Fruit fly (Drosophila melanogaster) whole organism, wandering third instar larva: Measurements from ENCODE around the gene CG9459.

ENCODE experiments used
- Abd-B ChIP-seq: fragments of >200 bp; optimal IDR thresholded peaks from 2 replicates; lab custom pipeline; 2017; ENCODE audit warnings: missing biosample characterization, missing genetic modification characterization
- CG32264 ChIP-seq: fragments of 200-800 bp; sonication (Bioruptor generic); optimal IDR thresholded peaks from 2 replicates; lab custom pipeline; 2016; ENCODE audit warnings: missing biosample characterization, missing genetic modification characterization
- CrebA ChIP-seq: fragments of 200-800 bp; sonication (Bioruptor generic); optimal IDR thresholded peaks from 2 replicates; lab custom pipeline; 2016; ENCODE audit warnings: missing biosample characterization, mild to moderate bottlenecking, missing genetic modification characterization, borderline replicate concordance
- Dfd ChIP-seq: fragments of >200 bp; optimal IDR thresholded peaks from 2 replicates; lab custom pipeline; 2017; ENCODE audit warnings: missing biosample characterization, missing genetic modification characterization
- Dif ChIP-seq: fragments of 200-275, 200-300 bp; sonication (Bioruptor generic); optimal IDR thresholded peaks from 2 replicates; lab custom pipeline; 2018; ENCODE audit warnings: missing biosample characterization, missing genetic modification characterization; ENCODE audit not compliant: partially characterized antibody
- GATAd ChIP-seq: sonication (Bioruptor generic); optimal IDR thresholded peaks from 2 replicates; lab custom pipeline; 2016; ENCODE audit warnings: missing biosample characterization, missing genetic modification characterization
- HLH106 ChIP-seq: fragments of 200-800 bp; optimal IDR thresholded peaks from 3 replicates; lab custom pipeline; 2019; ENCODE audit warnings: missing biosample characterization, mild to moderate bottlenecking, missing genetic modification characterization, moderate library complexity
- Hnf4 ChIP-seq: fragments of 200-800 bp; sonication (Bioruptor generic); optimal IDR thresholded peaks from 2 replicates; lab custom pipeline; 2016; ENCODE audit warnings: missing biosample characterization, mild to moderate bottlenecking, missing genetic modification characterization
- Hr78 ChIP-seq: fragments of >200 bp; optimal IDR thresholded peaks from 2 replicates; lab custom pipeline; 2017; ENCODE audit warnings: missing biosample characterization, missing genetic modification characterization
- Hr83 ChIP-seq: fragments of 200-300 bp; sonication (Bioruptor generic); optimal IDR thresholded peaks from 2 replicates; lab custom pipeline; 2016; ENCODE audit warnings: missing biosample characterization, mild to moderate bottlenecking, missing genetic modification characterization, moderate library complexity; ENCODE audit not compliant: poor library complexity, severe bottlenecking
- Mio ChIP-seq: sonication (Bioruptor generic); optimal IDR thresholded peaks from 2 replicates; lab custom pipeline; 2016; ENCODE audit warnings: missing biosample characterization, missing genetic modification characterization
- Myc ChIP-seq: fragments of >200 bp; optimal IDR thresholded peaks from 2 replicates; lab custom pipeline; 2017
- N ChIP-seq: fragments of >200 bp; optimal IDR thresholded peaks from 2 replicates; lab custom pipeline; 2018; ENCODE audit warnings: missing biosample characterization, missing external identifiers, missing genetic modification characterization
- OdsH ChIP-seq: fragments of 200-800 bp; sonication (Bioruptor generic); optimal IDR thresholded peaks from 2 replicates; lab custom pipeline; 2016; ENCODE audit warnings: missing biosample characterization, mild to moderate bottlenecking, missing genetic modification characterization
- Rel ChIP-seq, 2 experiments: fragments of 200-800 bp; sonication (Bioruptor generic) in 1 of 2; optimal IDR thresholded peaks; 2 replicates in 1 of 2; 3 replicates in 1 of 2; lab custom pipeline; 2016 to 2019; ENCODE audit warnings: mild to moderate bottlenecking in 2 of 2, missing biosample characterization in 2 of 2, missing genetic modification characterization in 2 of 2, moderate library complexity in 1 of 2
- Sp1 ChIP-seq: fragments of 200-800 bp; sonication (Bioruptor generic); optimal IDR thresholded peaks from 3 replicates; lab custom pipeline; 2019; ENCODE audit warnings: missing biosample characterization, mild to moderate bottlenecking, missing genetic modification characterization, moderate library complexity
- Vsx2 ChIP-seq: fragments of 200-300, 225-300 bp; sonication (Bioruptor generic); optimal IDR thresholded peaks from 2 replicates; lab custom pipeline; 2018; ENCODE audit warnings: missing biosample characterization, missing genetic modification characterization; ENCODE audit not compliant: partially characterized antibody
- br ChIP-seq: fragments of 200-800 bp; sonication (Bioruptor generic); optimal IDR thresholded peaks from 2 replicates; lab custom pipeline; 2016; ENCODE audit warnings: missing biosample characterization, missing genetic modification characterization
- brk ChIP-seq: fragments of 200-800 bp; sonication (Bioruptor generic); optimal IDR thresholded peaks from 2 replicates; lab custom pipeline; 2016; ENCODE audit warnings: missing biosample characterization, mild to moderate bottlenecking, missing genetic modification characterization
- dl ChIP-seq, 2 experiments: fragments of 175-275, 200-275 bp in 1 of 2; fragments of 200-275 bp in 1 of 2; sonication (Bioruptor generic); optimal IDR thresholded peaks; lab custom pipeline; 2018; ENCODE audit warnings: mild to moderate bottlenecking in 2 of 2, missing biosample characterization in 2 of 2, missing genetic modification characterization in 2 of 2, moderate library complexity in 2 of 2; ENCODE audit not compliant: partially characterized antibody in 2 of 2, insufficient read depth in 1 of 2
- dmrt93B ChIP-seq: fragments of 200-800 bp; sonication (Bioruptor generic); optimal IDR thresholded peaks from 2 replicates; lab custom pipeline; 2018; ENCODE audit warnings: missing biosample characterization, mild to moderate bottlenecking, missing genetic modification characterization
- dsf ChIP-seq: sonication (Bioruptor generic); optimal IDR thresholded peaks from 2 replicates; lab custom pipeline; 2016; ENCODE audit warnings: missing biosample characterization, missing genetic modification characterization, borderline replicate concordance
- ey ChIP-seq: fragments of 200-800 bp; sonication (Bioruptor generic); optimal IDR thresholded peaks from 2 replicates; lab custom pipeline; 2016; ENCODE audit warnings: missing biosample characterization, missing genetic modification characterization
- foxo ChIP-seq, 2 experiments: fragments of 200-800 bp; sonication (Bioruptor generic); optimal IDR thresholded peaks; 2 replicates in 1 of 2; 3 replicates in 1 of 2; lab custom pipeline; 2016 to 2017; ENCODE audit warnings: missing biosample characterization in 2 of 2, missing genetic modification characterization in 2 of 2
- fru ChIP-seq: fragments of 200-800 bp; sonication (Bioruptor generic); optimal IDR thresholded peaks from 3 replicates; lab custom pipeline; 2016; ENCODE audit warnings: missing biosample characterization, mild to moderate bottlenecking, missing genetic modification characterization
- jim ChIP-seq: fragments of 175-275, 200-325 bp; sonication (Bioruptor generic); optimal IDR thresholded peaks from 2 replicates; lab custom pipeline; 2016; ENCODE audit warnings: missing biosample characterization, mild to moderate bottlenecking, missing genetic modification characterization
- lola ChIP-seq: fragments of >200 bp; optimal IDR thresholded peaks from 2 replicates; lab custom pipeline; 2017; ENCODE audit warnings: missing biosample characterization, missing genetic modification characterization
- pan ChIP-seq: fragments of >200 bp; optimal IDR thresholded peaks from 2 replicates; lab custom pipeline; 2017
- psq ChIP-seq: fragments of 200-800 bp; sonication (Bioruptor generic); optimal IDR thresholded peaks from 3 replicates; lab custom pipeline; 2017; ENCODE audit warnings: missing biosample characterization, mild to moderate bottlenecking, missing genetic modification characterization, moderate library complexity
- rgr ChIP-seq: fragments of 200-800 bp; sonication (Bioruptor generic); optimal IDR thresholded peaks from 3 replicates; lab custom pipeline; 2016; ENCODE audit warnings: missing biosample characterization, mild to moderate bottlenecking, missing genetic modification characterization
- sage ChIP-seq: fragments of 200-800 bp; sonication (Bioruptor generic); optimal IDR thresholded peaks from 2 replicates; lab custom pipeline; 2016; ENCODE audit warnings: missing biosample characterization, mild to moderate bottlenecking, missing genetic modification characterization
- sv ChIP-seq: fragments of 200-800 bp; sonication (Bioruptor generic); optimal IDR thresholded peaks from 3 replicates; lab custom pipeline; 2016; ENCODE audit warnings: missing biosample characterization, missing genetic modification characterization
- tai ChIP-seq: sonication (Bioruptor generic); optimal IDR thresholded peaks from 2 replicates; lab custom pipeline; 2016; ENCODE audit warnings: missing biosample characterization, missing genetic modification characterization
- usp ChIP-seq: fragments of >200 bp; optimal IDR thresholded peaks from 2 replicates; lab custom pipeline; 2017; ENCODE audit warnings: missing biosample characterization, missing genetic modification characterization
- woc ChIP-seq: sonication (Bioruptor generic); optimal IDR thresholded peaks from 2 replicates; lab custom pipeline; 2016; ENCODE audit warnings: missing biosample characterization, mild to moderate bottlenecking, missing genetic modification characterization

Gene CG9459

DNA sequence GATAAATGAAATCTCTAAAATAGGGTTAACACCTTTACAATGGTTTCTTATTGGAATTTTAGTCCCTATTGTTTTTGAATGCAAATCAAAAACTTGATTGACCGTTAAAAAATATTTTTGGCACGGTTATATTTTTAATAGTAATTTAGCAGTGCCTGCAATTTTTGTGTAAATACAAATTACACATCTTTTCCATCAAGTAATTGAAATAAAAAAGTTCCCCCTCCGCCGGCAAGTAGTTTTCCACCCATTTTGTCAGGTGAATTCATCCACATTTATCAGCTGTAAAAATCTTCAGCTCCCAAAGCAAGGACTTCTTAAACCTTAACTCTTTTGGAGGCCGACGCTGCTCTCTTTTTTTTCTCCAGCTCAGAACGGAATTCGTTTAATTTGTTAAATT is 5.5 kb upstream of the CG9459 start, which contains the start of gene CG34302:
Gene CG34302, minus strand, starts transcription at position 101 of the 400 bp plus-strand sequence.
- TF ChIP-seq woc (GFP tag; lab: Kevin White, UChicago) (no peak), Mio (GFP tag; lab: Kevin White, UChicago) (no peak), foxo (GFP tag; optimal IDR thresholded peaks at IDR 0.05; lab: Kevin White, UChicago) (no peak), Myc (no peak), sage (GFP tag; lab: Kevin White, UChicago) (no peak), pan (no peak), CrebA (GFP tag; lab: Kevin White, UChicago) (no peak), tai (GFP tag; lab: Kevin White, UChicago) (no peak), Sp1 (GFP tag; lab: Kevin White, UChicago) (no peak), Hnf4 (GFP tag; lab: Kevin White, UChicago) (no peak), OdsH (no peak), CG32264 (GFP tag; lab: Kevin White, UChicago) (no peak)

DNA sequence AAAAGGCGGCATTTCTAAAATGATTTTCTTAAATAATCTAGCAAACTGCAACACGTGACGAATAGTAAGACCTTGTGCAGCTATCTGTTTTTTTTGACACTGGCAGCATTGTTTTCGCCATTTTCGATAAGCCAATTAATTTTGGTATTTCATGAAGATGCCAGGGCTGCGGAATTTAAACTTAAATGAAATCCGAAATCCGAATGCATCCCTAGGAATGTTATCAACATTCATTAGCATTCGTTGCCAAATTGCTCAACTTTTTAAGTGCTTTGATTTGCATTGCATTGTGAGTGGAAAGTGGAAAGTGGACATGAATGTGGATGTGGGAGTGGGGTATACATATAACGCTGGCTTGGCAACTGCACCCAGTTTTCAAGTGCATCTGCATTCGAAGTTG is 2.9 kb upstream of the CG9459 start, which contains the start of gene CG42857:
Gene CG42857, minus strand, starts transcription at position 101 of the 400 bp plus-strand sequence.
- TF ChIP-seq fru (GFP tag; lab: Kevin White, UChicago) = no peak
- TF ChIP-seq rgr (GFP tag; lab: Kevin White, UChicago) = no peak
- TF ChIP-seq HLH106 = no peak
- no peak for TF ChIP-seq dsf (GFP tag; lab: Kevin White, UChicago)
- no peak for TF ChIP-seq Mio (GFP tag; lab: Kevin White, UChicago)
- no peak for TF ChIP-seq psq (GFP tag; lab: Kevin White, UChicago)
- no peak for TF ChIP-seq GATAd (GFP tag; lab: Kevin White, UChicago)
- TF ChIP-seq woc (GFP tag; lab: Kevin White, UChicago) = no peak
- no peak for TF ChIP-seq br (GFP tag; lab: Kevin White, UChicago)
- TF ChIP-seq Hr83 (GFP tag; lab: Kevin White, UChicago) = no peak
- no peak for TF ChIP-seq Vsx2 (GFP tag; lab: Kevin White, UChicago)
- TF ChIP-seq Dfd (GFP tag; lab: Kevin White, UChicago) = no peak
- no peak for TF ChIP-seq brk
- no peak for TF ChIP-seq tai (GFP tag; lab: Kevin White, UChicago)
- TF ChIP-seq foxo (GFP tag; optimal IDR thresholded peaks at IDR 0.05; lab: Kevin White, UChicago) = no peak
- TF ChIP-seq ey (GFP tag; lab: Kevin White, UChicago) = no peak
- no peak for TF ChIP-seq Hr78 (GFP tag; lab: Kevin White, UChicago)

DNA sequence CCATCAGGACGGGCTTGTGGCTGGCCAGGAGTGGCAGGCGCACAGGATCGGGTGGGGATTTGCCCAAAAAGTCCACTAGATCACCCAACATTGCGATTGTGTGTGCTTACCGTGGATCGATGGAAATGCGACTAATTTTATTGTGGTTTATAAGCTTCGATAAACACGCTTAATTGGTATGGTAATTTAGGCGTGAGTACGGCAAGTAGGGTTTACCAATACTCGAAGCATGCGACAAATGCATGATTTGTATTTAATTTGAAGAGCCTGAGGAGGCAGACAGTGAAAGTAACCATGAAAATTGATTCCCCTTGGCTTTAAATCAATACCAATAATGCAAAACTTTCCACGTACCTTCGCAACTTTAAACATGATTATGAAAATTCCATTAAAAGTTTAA is 1.6 kb upstream of the CG9459 start, which contains the start of gene CG9458:
Gene CG9458, minus strand, starts transcription at position 101 of the 400 bp plus-strand sequence.
- no peak for TF ChIP-seq Abd-B (GFP tag; lab: Kevin White, UChicago)

DNA sequence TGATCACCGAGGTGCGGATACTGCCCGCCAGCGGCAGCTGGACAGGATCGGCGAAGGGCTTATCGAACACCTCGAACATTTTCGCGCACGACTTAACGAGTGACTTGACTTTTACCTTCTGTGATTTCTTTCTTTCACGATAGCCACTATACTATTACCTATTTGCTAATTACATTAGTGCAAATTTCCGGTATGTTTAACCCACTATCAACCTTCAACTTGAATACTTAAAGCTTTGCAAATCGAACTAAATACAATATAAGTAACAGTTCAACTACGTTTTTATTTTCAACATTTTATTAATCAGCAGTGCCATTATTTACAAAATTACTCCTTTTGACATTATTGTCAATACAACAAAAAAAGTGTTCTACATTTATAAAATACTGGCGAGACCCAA is 1.3 kb downstream of the CG9459 start, which contains the start of gene CG16904:
Gene CG16904, minus strand, starts transcription at position 101 of the 400 bp plus-strand sequence.
- TF ChIP-seq fru (GFP tag; lab: Kevin White, UChicago) = no peak

DNA sequence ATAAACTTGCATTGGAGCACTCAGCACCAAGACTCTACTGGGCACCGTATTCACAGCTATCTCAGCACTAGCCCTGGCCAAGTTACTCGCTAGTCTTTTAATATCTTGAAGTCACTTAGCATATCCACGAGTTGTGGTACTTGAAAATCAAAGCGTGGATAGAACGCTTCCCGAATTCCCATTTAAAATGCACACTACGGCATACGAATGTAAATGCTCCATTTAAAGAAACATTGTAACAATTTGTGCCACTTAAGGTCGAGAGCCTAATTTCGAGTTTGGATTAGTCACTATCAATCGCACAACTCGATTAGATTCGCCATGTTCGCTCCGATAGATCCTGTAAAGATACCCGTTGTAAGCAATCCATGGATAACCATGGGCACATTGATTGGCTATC is 4.3 kb downstream of the CG9459 start, which contains the start of gene eloF:
Gene eloF, plus strand, starts transcription at position 301 of the 400 bp plus-strand sequence.
- TF ChIP-seq CrebA (GFP tag; lab: Kevin White, UChicago) (no peak), Dif (no peak), usp (no peak), Abd-B (GFP tag; lab: Kevin White, UChicago) (no peak), sage (GFP tag; lab: Kevin White, UChicago) (no peak), CG32264 (GFP tag; lab: Kevin White, UChicago) (no peak), dl (GFP tag; optimal IDR thresholded peaks at IDR 0.05; lab: Kevin White, UChicago; ENCODE audit: insufficient read depth in 1 of 2, partially characterized antibody in 2 of 2) (no peak), Dfd (GFP tag; lab: Kevin White, UChicago) (no peak), Myc (no peak), HLH106 (no peak), OdsH (no peak)

DNA sequence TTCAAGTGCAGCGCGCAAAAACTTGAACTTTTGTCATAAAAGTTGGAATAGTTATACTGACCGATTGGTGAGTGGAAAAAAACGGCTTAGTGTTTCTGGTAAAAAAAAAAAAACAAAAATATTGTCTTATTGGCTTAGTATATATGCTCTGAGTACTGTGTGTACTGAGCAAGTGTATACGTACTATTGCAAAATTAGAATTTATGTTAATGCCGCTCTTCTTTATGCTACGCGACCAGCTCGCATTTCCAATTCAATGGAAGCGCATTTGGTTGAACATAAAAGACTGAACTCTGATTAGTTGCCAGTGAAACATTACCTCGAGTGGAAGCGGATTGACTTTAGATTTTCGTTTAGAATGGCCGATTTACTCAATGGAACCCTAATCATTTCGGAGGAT is 5.7 kb downstream of the CG9459 start, which contains the start of gene CG8534:
Gene CG8534, plus strand, starts transcription at position 301 of the 400 bp plus-strand sequence.
- TF ChIP-seq usp (no peak), fru (GFP tag; lab: Kevin White, UChicago) (no peak), tai (GFP tag; lab: Kevin White, UChicago) (no peak), ey (GFP tag; lab: Kevin White, UChicago) (no peak), Abd-B (GFP tag; lab: Kevin White, UChicago) (no peak), rgr (GFP tag; lab: Kevin White, UChicago) (no peak), dl (GFP tag; optimal IDR thresholded peaks at IDR 0.05; lab: Kevin White, UChicago; ENCODE audit: insufficient read depth in 1 of 2, partially characterized antibody in 2 of 2) (no peak), CrebA (GFP tag; lab: Kevin White, UChicago) (no peak), lola (GFP tag; lab: Kevin White, UChicago) (no peak), brk (no peak), N (GFP tag; lab: Kevin White, UChicago) (no peak), foxo (GFP tag; optimal IDR thresholded peaks at IDR 0.05; lab: Kevin White, UChicago) (no peak), jim (GFP tag; lab: Kevin White, UChicago) (no peak), Vsx2 (GFP tag; lab: Kevin White, UChicago) (no peak), sv (no peak), Hr78 (GFP tag; lab: Kevin White, UChicago) (no peak), Rel (GFP tag; optimal IDR thresholded peaks at IDR 0.05; lab: Kevin White, UChicago) (no peak), Rel (tag; optimal IDR thresholded peaks at IDR 0.05; lab: Kevin White, UChicago) (no peak), dmrt93B (no peak)
